Worm (Caenorhabditis elegans) whole organism, mixed stage, embryonic: ENCODE results near the gene rml-3.

Experiments used
- M03D4.4 ChIP-seq: sonication (generic microtip); optimal IDR thresholded peaks from 2 replicates; lab custom pipeline; 2017; ENCODE audit warnings: mild to moderate bottlenecking, missing genetic modification characterization, missing compliant biosample characterization
- bed-3 ChIP-seq: fragments of 200-800 bp; sonication (Bioruptor generic); optimal IDR thresholded peaks from 3 replicates; lab custom pipeline; 2018; ENCODE audit warnings: mild to moderate bottlenecking, missing genetic modification characterization, moderate library complexity, missing compliant biosample characterization
- blmp-1 ChIP-seq: fragments of 150-350 bp; optimal IDR thresholded peaks from 2 replicates; lab custom pipeline; 2014; ENCODE audit warnings: missing biosample characterization, missing genetic modification characterization
- ceh-39 ChIP-seq: fragments of 150-350 bp; optimal IDR thresholded peaks from 2 replicates; lab custom pipeline; 2014; ENCODE audit warnings: missing biosample characterization, missing genetic modification characterization
- ceh-43 ChIP-seq: fragments of 200-800 bp; sonication (Bioruptor generic); optimal IDR thresholded peaks from 2 replicates; lab custom pipeline; 2018; ENCODE audit warnings: mild to moderate bottlenecking, missing genetic modification characterization, moderate library complexity, missing compliant biosample characterization
- ceh-83 ChIP-seq: fragments of 200-800 bp; sonication (Bioruptor generic); optimal IDR thresholded peaks from 2 replicates; lab custom pipeline; 2018; ENCODE audit warnings: mild to moderate bottlenecking, missing genetic modification characterization, missing compliant biosample characterization
- ces-1 ChIP-seq: fragments of 150-350 bp; optimal IDR thresholded peaks from 2 replicates; lab custom pipeline; 2014; ENCODE audit warnings: missing biosample characterization, missing genetic modification reagents, missing genetic modification characterization
- cnd-1 ChIP-seq: fragments of 200-800 bp; sonication (Bioruptor generic); optimal IDR thresholded peaks from 2 replicates; lab custom pipeline; 2018; ENCODE audit warnings: mild to moderate bottlenecking, missing genetic modification characterization, missing compliant biosample characterization
- drap-1 ChIP-seq: fragments of 200-800 bp; sonication (Bioruptor generic); optimal IDR thresholded peaks from 3 replicates; lab custom pipeline; 2018; ENCODE audit warnings: mild to moderate bottlenecking, missing genetic modification characterization, missing compliant biosample characterization
- elt-1 ChIP-seq: sonication (generic microtip); optimal IDR thresholded peaks from 2 replicates; lab custom pipeline; 2017; ENCODE audit warnings: missing genetic modification characterization, mild to moderate bottlenecking, missing compliant biosample characterization, antibody characterized with exemption, moderate library complexity, borderline replicate concordance; ENCODE audit not compliant: insufficient read depth
- elt-3 ChIP-seq: fragments of 150-350 bp; optimal IDR thresholded peaks from 2 replicates; lab custom pipeline; 2014; ENCODE audit warnings: missing biosample characterization, missing genetic modification characterization
- flh-1 ChIP-seq: fragments of 200-800 bp; sonication (Bioruptor generic); optimal IDR thresholded peaks from 2 replicates; lab custom pipeline; 2018; ENCODE audit warnings: mild to moderate bottlenecking, missing genetic modification characterization, moderate library complexity, missing compliant biosample characterization
- ham-2 ChIP-seq: fragments of 200-800 bp; sonication (Bioruptor generic); optimal IDR thresholded peaks from 2 replicates; lab custom pipeline; 2018; ENCODE audit warnings: mild to moderate bottlenecking, missing genetic modification characterization, missing compliant biosample characterization
- hlh-1 ChIP-seq: fragments of 150-350 bp; optimal IDR thresholded peaks from 2 replicates; lab custom pipeline; 2014; ENCODE audit warnings: missing biosample characterization, missing genetic modification reagents, missing genetic modification characterization
- lin-13 ChIP-seq: fragments of 150-350 bp; optimal IDR thresholded peaks from 2 replicates; lab custom pipeline; 2014; ENCODE audit warnings: missing biosample characterization, missing genetic modification characterization
- lin-32 ChIP-seq: fragments of 200-800 bp; sonication (Bioruptor generic); optimal IDR thresholded peaks from 2 replicates; lab custom pipeline; 2018; ENCODE audit warnings: mild to moderate bottlenecking, missing genetic modification characterization, missing compliant biosample characterization
- lsy-2 ChIP-seq: fragments of 150-350 bp; optimal IDR thresholded peaks from 2 replicates; lab custom pipeline; 2014; ENCODE audit warnings: missing biosample characterization, missing genetic modification characterization
- mab-5 ChIP-seq: fragments of 150-350 bp; optimal IDR thresholded peaks from 2 replicates; lab custom pipeline; 2014; ENCODE audit warnings: missing biosample characterization, missing genetic modification characterization
- mep-1 ChIP-seq: fragments of 150-350 bp; optimal IDR thresholded peaks from 2 replicates; lab custom pipeline; 2017; ENCODE audit warnings: missing biosample characterization, missing genetic modification reagents, missing genetic modification characterization, inconsistent platforms
- mls-2 ChIP-seq: sonication (generic microtip); optimal IDR thresholded peaks from 2 replicates; lab custom pipeline; 2016; ENCODE audit warnings: mild to moderate bottlenecking, missing genetic modification characterization, moderate library complexity, missing compliant biosample characterization
- nhr-12 ChIP-seq: fragments of 150-350 bp; optimal IDR thresholded peaks from 2 replicates; lab custom pipeline; 2014; ENCODE audit warnings: missing biosample characterization, missing genetic modification characterization
- nhr-2 ChIP-seq: fragments of 150-350 bp; optimal IDR thresholded peaks from 2 replicates; lab custom pipeline; 2014; ENCODE audit warnings: missing biosample characterization, missing genetic modification characterization
- nhr-237 ChIP-seq: fragments of 150-350 bp; optimal IDR thresholded peaks from 2 replicates; lab custom pipeline; 2014; ENCODE audit warnings: missing biosample characterization, missing genetic modification characterization
- nhr-28 ChIP-seq: fragments of 150-350 bp; optimal IDR thresholded peaks from 2 replicates; lab custom pipeline; 2014; ENCODE audit warnings: missing biosample characterization, missing genetic modification characterization
- nhr-76 ChIP-seq: sonication (generic microtip); optimal IDR thresholded peaks from 2 replicates; lab custom pipeline; 2017; ENCODE audit warnings: missing biosample characterization, missing genetic modification characterization
- pha-4 ChIP-seq: fragments of 150-350 bp; optimal IDR thresholded peaks from 2 replicates; lab custom pipeline; 2018; ENCODE audit warnings: missing biosample characterization, missing genetic modification reagents, missing genetic modification characterization
- sem-2 ChIP-seq: fragments of 200-800 bp; sonication (Bioruptor generic); optimal IDR thresholded peaks from 2 replicates; lab custom pipeline; 2018; ENCODE audit warnings: mild to moderate bottlenecking, missing genetic modification characterization, missing compliant biosample characterization
- snpc-4 ChIP-seq: fragments of 150-350 bp; optimal IDR thresholded peaks from 2 replicates; lab custom pipeline; 2014; ENCODE audit warnings: missing biosample characterization, missing genetic modification characterization
- sptf-1 ChIP-seq: sonication (generic microtip); optimal IDR thresholded peaks from 2 replicates; lab custom pipeline; 2017; ENCODE audit warnings: mild to moderate bottlenecking, missing genetic modification characterization, moderate library complexity, missing compliant biosample characterization
- tbx-8 ChIP-seq: fragments of 200-800 bp; sonication (Bioruptor generic); optimal IDR thresholded peaks from 2 replicates; lab custom pipeline; 2018; ENCODE audit warnings: mild to moderate bottlenecking, missing genetic modification characterization, moderate library complexity, missing compliant biosample characterization
- unc-120 ChIP-seq: sonication (generic microtip); optimal IDR thresholded peaks from 2 replicates; lab custom pipeline; 2017; ENCODE audit warnings: missing genetic modification characterization, missing compliant biosample characterization; ENCODE audit not compliant: poor library complexity, severe bottlenecking
- unc-39 ChIP-seq: fragments of 150-350 bp; optimal IDR thresholded peaks from 2 replicates; lab custom pipeline; 2014; ENCODE audit warnings: missing biosample characterization, missing genetic modification characterization
- unc-62 ChIP-seq: fragments of 150-350 bp; optimal IDR thresholded peaks from 2 replicates; lab custom pipeline; 2014; ENCODE audit warnings: missing biosample characterization, missing genetic modification reagents, missing genetic modification characterization
- zip-8 ChIP-seq: fragments of 150-350 bp; optimal IDR thresholded peaks from 2 replicates; lab custom pipeline; 2014; ENCODE audit warnings: missing biosample characterization, missing genetic modification characterization
- ztf-11 ChIP-seq: fragments of 150-350 bp; optimal IDR thresholded peaks from 2 replicates; lab custom pipeline; 2014; ENCODE audit warnings: missing biosample characterization, missing genetic modification characterization

rml-3 gene

DNA sequence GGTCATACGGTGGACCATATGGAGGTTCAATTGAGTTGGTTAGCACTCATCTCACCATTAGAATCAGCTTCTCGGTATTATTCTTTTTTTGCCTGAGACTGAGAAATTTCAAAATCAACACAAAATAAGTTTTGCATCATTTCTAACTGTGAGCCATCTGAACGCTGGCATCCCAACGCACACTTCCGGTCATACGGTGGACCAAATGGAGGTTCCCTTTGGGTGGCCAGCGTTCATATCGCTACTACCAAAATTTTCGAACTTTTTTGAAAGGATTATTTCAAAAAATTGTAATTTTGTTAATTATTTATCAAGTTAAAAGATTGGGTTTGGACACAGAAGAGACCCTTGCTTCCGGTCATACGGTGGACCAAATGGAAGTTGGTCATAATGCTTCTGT is 13.9 kb upstream of the rml-3 start:
- TF ChIP-seq ceh-43 (GFP tag; lab: Kevin White, UChicago) (no peak), nhr-237 (tag; lab: Kevin White, UChicago) (no peak), ces-1 (GFP tag; lab: Kevin White, UChicago) (no peak), pha-4 (tag; lab: Kevin White, UChicago) (no peak), drap-1 (GFP tag; lab: Kevin White, UChicago) (no peak), blmp-1 (no peak), zip-8 (no peak), mls-2 (tag; lab: Kevin White, UChicago) (no peak)

DNA sequence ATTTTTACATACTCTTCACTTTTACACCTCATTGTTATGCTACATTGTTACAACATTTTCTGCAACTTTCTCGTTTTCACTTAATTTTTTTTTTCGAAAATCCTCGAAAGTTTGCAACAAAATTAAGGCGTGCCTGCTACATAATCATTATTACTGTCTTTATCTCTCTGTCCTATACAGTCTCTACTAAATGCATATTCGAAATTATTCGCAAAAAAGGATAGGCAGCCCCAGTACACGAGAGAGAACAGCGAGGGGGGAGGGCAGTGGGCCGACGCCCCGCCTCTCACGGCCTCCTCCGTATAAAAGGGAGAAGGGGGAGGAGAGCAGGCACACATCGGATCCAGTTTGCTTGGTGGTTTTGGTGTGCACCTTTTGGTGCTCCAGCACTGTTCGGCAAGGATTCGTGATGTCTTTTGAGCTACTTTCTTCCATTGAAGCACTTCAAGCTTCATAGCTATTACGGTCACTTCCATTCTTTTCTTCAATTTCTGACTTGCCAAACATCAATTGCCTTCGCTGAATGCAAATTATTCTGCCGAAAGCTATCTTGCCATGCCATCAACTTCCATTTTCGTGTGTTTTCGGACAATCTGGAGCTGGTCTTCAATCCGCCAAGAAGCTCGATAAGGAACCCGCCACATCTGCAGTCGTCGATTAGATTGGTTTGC is 13.2 kb upstream of the rml-3 start:
- no peak for TF ChIP-seq nhr-76 (tag; lab: Kevin White, UChicago)
- TF ChIP-seq cnd-1 (tag; lab: Kevin White, UChicago): peak; percentile 17
- no peak for TF ChIP-seq elt-1 (tag; lab: Kevin White, UChicago)
- no peak for TF ChIP-seq unc-39 (tag; lab: Kevin White, UChicago)
- TF ChIP-seq snpc-4 (tag; lab: Kevin White, UChicago): no peak
- no peak for TF ChIP-seq sem-2 (GFP tag; lab: Kevin White, UChicago)
- TF ChIP-seq unc-62: no peak
- peak; percentile 48 for TF ChIP-seq elt-3
- no peak for TF ChIP-seq ceh-83 (GFP tag; lab: Kevin White, UChicago)
- no peak for TF ChIP-seq mep-1 (tag; lab: Kevin White, UChicago)
- TF ChIP-seq lin-32 (GFP tag; lab: Kevin White, UChicago): no peak
- TF ChIP-seq nhr-28 (tag; lab: Kevin White, UChicago): no peak
- TF ChIP-seq nhr-2 (tag; lab: Kevin White, UChicago): no peak
- TF ChIP-seq mab-5 (tag; lab: Kevin White, UChicago): no peak
- no peak for TF ChIP-seq ceh-43 (GFP tag; lab: Kevin White, UChicago)
- peak; percentile 8 for TF ChIP-seq ham-2 (GFP tag; lab: Kevin White, UChicago)
- TF ChIP-seq unc-120 (tag; lab: Kevin White, UChicago): peak; percentile 32
- TF ChIP-seq pha-4 (tag; lab: Kevin White, UChicago): no peak
- no peak for TF ChIP-seq lsy-2
- no peak for TF ChIP-seq ces-1 (GFP tag; lab: Kevin White, UChicago)
- no peak for TF ChIP-seq M03D4.4 (tag; lab: Kevin White, UChicago)
- peak; percentile 18 for TF ChIP-seq mls-2 (tag; lab: Kevin White, UChicago)
- TF ChIP-seq lin-13 (tag; lab: Kevin White, UChicago): peak; percentile 19
- TF ChIP-seq bed-3 (GFP tag; lab: Kevin White, UChicago): no peak
- no peak for TF ChIP-seq blmp-1
- TF ChIP-seq sptf-1 (tag; lab: Kevin White, UChicago): peak; percentile 19
- TF ChIP-seq nhr-237 (tag; lab: Kevin White, UChicago): no peak
- no peak for TF ChIP-seq ztf-11 (tag; lab: Kevin White, UChicago)
- no peak for TF ChIP-seq nhr-12 (tag; lab: Kevin White, UChicago)
- no peak for TF ChIP-seq ceh-39 (tag; lab: Kevin White, UChicago)
- peak; percentile 45 for TF ChIP-seq drap-1 (GFP tag; lab: Kevin White, UChicago)
- no peak for TF ChIP-seq hlh-1 (tag; lab: Kevin White, UChicago)
- TF ChIP-seq zip-8: no peak
- no peak for TF ChIP-seq tbx-8 (GFP tag; lab: Kevin White, UChicago)
- no peak for TF ChIP-seq flh-1 (GFP tag; lab: Kevin White, UChicago)

DNA sequence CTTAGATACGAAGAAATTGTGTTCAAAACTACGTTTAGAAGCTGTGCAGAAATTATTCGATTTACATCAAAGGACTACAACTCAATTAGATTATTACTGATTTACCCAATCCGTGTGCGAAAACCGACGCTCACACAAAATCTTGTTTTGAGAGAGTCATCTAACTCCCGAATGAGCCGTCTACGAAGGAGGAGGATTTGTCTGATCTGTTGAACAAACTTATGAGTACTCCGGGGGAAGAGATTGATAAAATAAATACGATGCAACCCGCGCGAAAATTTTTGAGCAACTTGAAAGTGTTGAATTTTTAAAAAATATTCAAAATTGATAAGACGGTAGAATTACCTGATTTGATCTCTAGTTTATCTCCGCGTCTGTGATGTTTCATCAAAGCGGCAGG is 12.5 kb upstream of the rml-3 start:
- TF ChIP-seq ces-1 (GFP tag; lab: Kevin White, UChicago) (peak; percentile 16), ceh-39 (tag; lab: Kevin White, UChicago) (no peak), elt-1 (tag; lab: Kevin White, UChicago) (peak; percentile 49)
- TF ChIP-seq, all 35 proteins: peak for 2
